Worm (Caenorhabditis elegans) whole organism, L2 larva: Measurements from ENCODE around the gene Y64G10A.10.

Experiments
- C34F6.9 ChIP-seq: fragments of 150-350 bp; optimal IDR thresholded peaks from 2 replicates; lab custom pipeline; 2014; ENCODE audit warnings: missing biosample characterization, missing genetic modification characterization
- F13H6.1 ChIP-seq: sonication (generic microtip); optimal IDR thresholded peaks from 2 replicates; lab custom pipeline; 2016; ENCODE audit warnings: missing genetic modification characterization, missing compliant biosample characterization
- R02D3.7 ChIP-seq: fragments of 150-350 bp; optimal IDR thresholded peaks from 2 replicates; lab custom pipeline; 2014; ENCODE audit warnings: missing biosample characterization, missing genetic modification characterization
- ZK546.5 ChIP-seq: sonication (generic microtip); optimal IDR thresholded peaks from 2 replicates; lab custom pipeline; 2017; ENCODE audit warnings: missing biosample characterization, missing genetic modification characterization
- ama-1 ChIP-seq: fragments of 150-350 bp; optimal IDR thresholded peaks from 2 replicates; lab custom pipeline; 2018; ENCODE audit warnings: inconsistent platforms
- blmp-1 ChIP-seq: sonication (generic microtip); optimal IDR thresholded peaks from 2 replicates; lab custom pipeline; 2017; ENCODE audit warnings: missing genetic modification characterization, mild to moderate bottlenecking, missing compliant biosample characterization, antibody characterized with exemption, moderate library complexity; ENCODE audit not compliant: insufficient read depth
- ceh-16 ChIP-seq: fragments of 150-350 bp; optimal IDR thresholded peaks from 2 replicates; lab custom pipeline; 2014; ENCODE audit warnings: missing biosample characterization, missing genetic modification characterization
- ceh-82 ChIP-seq: fragments of 150-350 bp; optimal IDR thresholded peaks from 2 replicates; lab custom pipeline; 2014; ENCODE audit warnings: missing biosample characterization, missing genetic modification characterization
- crh-2 ChIP-seq: sonication (generic microtip); optimal IDR thresholded peaks from 2 replicates; lab custom pipeline; 2017; ENCODE audit warnings: missing biosample characterization, missing genetic modification characterization
- dmd-4 ChIP-seq: sonication (generic microtip); optimal IDR thresholded peaks from 2 replicates; lab custom pipeline; 2017; ENCODE audit warnings: missing biosample characterization, missing genetic modification characterization
- egl-27 ChIP-seq: sonication (generic microtip); optimal IDR thresholded peaks from 3 replicates; lab custom pipeline; 2017; ENCODE audit warnings: missing biosample characterization, missing genetic modification reagents, missing genetic modification characterization
- elt-1 ChIP-seq: fragments of 150-350 bp; optimal IDR thresholded peaks from 2 replicates; lab custom pipeline; 2014; ENCODE audit warnings: missing biosample characterization, missing genetic modification characterization
- fos-1 ChIP-seq: fragments of 150-350 bp; optimal IDR thresholded peaks from 2 replicates; lab custom pipeline; 2014; ENCODE audit warnings: missing biosample characterization, missing genetic modification characterization
- gmeb-1 ChIP-seq: fragments of 150-350 bp; optimal IDR thresholded peaks from 2 replicates; lab custom pipeline; 2014; ENCODE audit warnings: missing biosample characterization, missing genetic modification characterization
- lin-11 ChIP-seq: fragments of 150-350 bp; sonication (generic microtip); optimal IDR thresholded peaks from 2 replicates; lab custom pipeline; 2014; ENCODE audit warnings: missing biosample characterization, missing genetic modification characterization, inconsistent platforms, mixed read lengths
- lin-13 ChIP-seq: fragments of 150-350 bp; optimal IDR thresholded peaks from 2 replicates; lab custom pipeline; 2014; ENCODE audit warnings: missing biosample characterization, missing genetic modification reagents, missing genetic modification characterization
- lsy-2 ChIP-seq, 2 experiments: fragments of 150-350 bp in 1 of 2; sonication (generic microtip) in 1 of 2; optimal IDR thresholded peaks; 2 replicates each; lab custom pipeline; 2014 to 2017; ENCODE audit warnings: missing biosample characterization in 2 of 2, missing genetic modification characterization in 2 of 2
- mab-5 ChIP-seq: fragments of 150-350 bp; optimal IDR thresholded peaks from 2 replicates; lab custom pipeline; 2014; ENCODE audit warnings: missing biosample characterization, missing genetic modification characterization
- mbf-1 ChIP-seq: sonication (generic microtip); optimal IDR thresholded peaks from 2 replicates; lab custom pipeline; 2017; ENCODE audit warnings: missing biosample characterization, missing genetic modification characterization
- mdl-1 ChIP-seq, 2 experiments: fragments of 150-350 bp in 1 of 2; sonication (generic microtip) in 1 of 2; optimal IDR thresholded peaks; 2 replicates each; lab custom pipeline; 2017; ENCODE audit warnings: missing biosample characterization in 2 of 2, missing genetic modification characterization in 2 of 2
- nhr-11 ChIP-seq: fragments of 150-350 bp; optimal IDR thresholded peaks from 2 replicates; lab custom pipeline; 2014; ENCODE audit warnings: missing biosample characterization, missing genetic modification characterization
- nhr-12 ChIP-seq: fragments of 150-350 bp; optimal IDR thresholded peaks from 2 replicates; lab custom pipeline; 2014; ENCODE audit warnings: missing biosample characterization, missing genetic modification characterization
- nhr-129 ChIP-seq: fragments of 150-350 bp; optimal IDR thresholded peaks from 2 replicates; lab custom pipeline; 2014; ENCODE audit warnings: missing biosample characterization, missing genetic modification characterization
- nhr-21 ChIP-seq: fragments of 150-350 bp; optimal IDR thresholded peaks from 2 replicates; lab custom pipeline; 2014; ENCODE audit warnings: missing biosample characterization, missing genetic modification characterization
- nhr-23 ChIP-seq: fragments of 150-350 bp; optimal IDR thresholded peaks from 2 replicates; lab custom pipeline; 2014; ENCODE audit warnings: missing biosample characterization, missing genetic modification reagents, missing genetic modification characterization
- nhr-237 ChIP-seq: fragments of 150-350 bp; optimal IDR thresholded peaks from 2 replicates; lab custom pipeline; 2014; ENCODE audit warnings: missing biosample characterization, missing genetic modification characterization
- nhr-25 ChIP-seq: fragments of 150-350 bp; sonication (generic microtip); optimal IDR thresholded peaks from 3 replicates; lab custom pipeline; 2014; ENCODE audit warnings: missing biosample characterization, missing genetic modification characterization
- nhr-6 ChIP-seq: fragments of 150-350 bp; optimal IDR thresholded peaks from 2 replicates; lab custom pipeline; 2014; ENCODE audit warnings: missing biosample characterization, missing genetic modification characterization
- nhr-77 ChIP-seq: fragments of 150-350 bp; optimal IDR thresholded peaks from 2 replicates; lab custom pipeline; 2014; ENCODE audit warnings: missing biosample characterization, missing genetic modification characterization
- peb-1 ChIP-seq: fragments of 150-350 bp; optimal IDR thresholded peaks from 2 replicates; lab custom pipeline; 2014; ENCODE audit warnings: missing biosample characterization, missing genetic modification characterization
- sem-4 ChIP-seq: fragments of 150-350 bp; optimal IDR thresholded peaks from 2 replicates; lab custom pipeline; 2014; ENCODE audit warnings: missing biosample characterization, missing genetic modification reagents, missing genetic modification characterization
- skn-1 ChIP-seq: sonication (generic microtip); optimal IDR thresholded peaks from 2 replicates; lab custom pipeline; 2017; ENCODE audit warnings: missing biosample characterization, missing genetic modification characterization
- sma-3 ChIP-seq: sonication (generic microtip); optimal IDR thresholded peaks from 2 replicates; lab custom pipeline; 2016; ENCODE audit warnings: missing genetic modification reagents, missing genetic modification characterization, missing compliant biosample characterization
- sma-9 ChIP-seq, 2 experiments: fragments of 150-350 bp in 1 of 2; sonication (generic microtip) in 1 of 2; optimal IDR thresholded peaks; 2 replicates each; lab custom pipeline; 2014 to 2016; ENCODE audit warnings: missing genetic modification characterization in 2 of 2, mild to moderate bottlenecking in 1 of 2, missing biosample characterization in 1 of 2, missing compliant biosample characterization in 1 of 2, missing genetic modification reagents in 1 of 2, moderate library complexity in 1 of 2
- snpc-4 ChIP-seq: fragments of 150-350 bp; optimal IDR thresholded peaks from 2 replicates; lab custom pipeline; 2014; ENCODE audit warnings: missing biosample characterization, missing genetic modification characterization
- unc-55 ChIP-seq: fragments of 150-350 bp; sonication (generic microtip); optimal IDR thresholded peaks from 3 replicates; lab custom pipeline; 2014; ENCODE audit warnings: missing biosample characterization, missing genetic modification reagents, missing genetic modification characterization
- unc-62 ChIP-seq: fragments of 150-350 bp; optimal IDR thresholded peaks from 2 replicates; lab custom pipeline; 2014; ENCODE audit warnings: missing biosample characterization, missing genetic modification reagents, missing genetic modification characterization
- zag-1 ChIP-seq: fragments of 150-350 bp; optimal IDR thresholded peaks from 2 replicates; lab custom pipeline; 2014; ENCODE audit warnings: missing biosample characterization, missing genetic modification characterization
- ztf-11 ChIP-seq: sonication (generic microtip); optimal IDR thresholded peaks from 2 replicates; lab custom pipeline; 2017; ENCODE audit warnings: missing biosample characterization, missing genetic modification characterization
- ztf-4 ChIP-seq: fragments of 150-350 bp; optimal IDR thresholded peaks from 2 replicates; lab custom pipeline; 2014; ENCODE audit warnings: missing biosample characterization, missing genetic modification characterization

Gene Y64G10A.10

DNA sequence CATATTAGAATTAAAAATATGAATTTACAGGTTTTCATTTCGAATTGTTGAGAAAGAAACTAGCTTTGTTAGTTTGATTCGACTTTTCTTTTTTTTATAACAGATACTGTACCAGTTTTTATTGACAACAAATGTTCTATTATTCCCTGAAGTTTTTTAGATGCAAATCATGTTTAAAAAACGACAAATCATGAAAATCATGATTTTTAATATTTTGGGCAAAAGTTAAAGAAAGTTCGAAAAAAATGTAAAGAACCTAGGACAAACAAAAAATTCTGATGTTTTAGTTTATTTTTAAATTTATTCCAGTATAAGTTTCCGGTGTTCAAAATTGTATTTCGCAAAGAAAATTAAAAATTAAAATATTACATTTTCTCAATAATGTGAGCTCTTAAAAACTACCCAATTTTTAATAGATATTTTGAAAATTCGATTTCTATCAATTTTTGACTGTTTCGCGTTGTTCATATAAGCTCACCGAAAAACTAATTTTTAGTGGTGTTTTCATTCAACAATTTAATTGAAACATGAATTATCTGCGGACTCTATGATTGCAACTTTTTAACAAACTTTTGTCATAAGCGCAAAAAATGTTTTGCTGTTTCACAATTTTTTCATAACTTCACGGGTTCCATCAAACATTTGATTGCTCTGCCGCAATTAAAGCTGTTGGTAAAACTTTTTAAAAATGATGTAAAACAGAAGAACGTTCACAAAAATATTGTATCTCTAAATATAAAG is at the start of gene Y64G10A.10:
Y64G10A.10 (minus strand) TSS at position 51 of the 741 bp plus-strand sequence.
- TF ChIP-seq sem-4 (tag; lab: Kevin White, UChicago) (no peak), gmeb-1 (tag; lab: Kevin White, UChicago) (no peak)

DNA sequence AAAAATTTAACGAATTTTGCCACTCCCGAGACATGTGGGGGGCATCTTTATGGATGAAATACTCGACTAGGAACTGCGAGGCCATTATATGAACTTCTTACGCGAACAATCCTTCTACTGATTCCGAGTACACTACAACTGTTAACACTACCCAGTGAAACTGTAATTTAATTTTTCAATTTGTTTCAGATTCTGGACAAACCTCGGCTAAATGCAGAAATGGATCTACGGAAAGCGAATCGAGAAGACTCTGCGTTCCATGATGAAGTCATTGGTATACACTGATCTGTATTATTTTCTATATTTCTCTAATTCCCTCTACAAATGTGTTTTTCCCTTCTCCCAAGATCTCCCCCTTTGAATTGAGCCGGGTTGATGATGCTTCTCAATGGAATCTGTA is 43.7 kb upstream of the Y64G10A.10 start:
- TF ChIP-seq F13H6.1 (tag; lab: Kevin White, UChicago) (no peak), skn-1 (tag; lab: Kevin White, UChicago) (no peak), sma-3 (GFP tag; lab: Kevin White, UChicago) (no peak), ceh-16 (tag; lab: Kevin White, UChicago) (no peak)

DNA sequence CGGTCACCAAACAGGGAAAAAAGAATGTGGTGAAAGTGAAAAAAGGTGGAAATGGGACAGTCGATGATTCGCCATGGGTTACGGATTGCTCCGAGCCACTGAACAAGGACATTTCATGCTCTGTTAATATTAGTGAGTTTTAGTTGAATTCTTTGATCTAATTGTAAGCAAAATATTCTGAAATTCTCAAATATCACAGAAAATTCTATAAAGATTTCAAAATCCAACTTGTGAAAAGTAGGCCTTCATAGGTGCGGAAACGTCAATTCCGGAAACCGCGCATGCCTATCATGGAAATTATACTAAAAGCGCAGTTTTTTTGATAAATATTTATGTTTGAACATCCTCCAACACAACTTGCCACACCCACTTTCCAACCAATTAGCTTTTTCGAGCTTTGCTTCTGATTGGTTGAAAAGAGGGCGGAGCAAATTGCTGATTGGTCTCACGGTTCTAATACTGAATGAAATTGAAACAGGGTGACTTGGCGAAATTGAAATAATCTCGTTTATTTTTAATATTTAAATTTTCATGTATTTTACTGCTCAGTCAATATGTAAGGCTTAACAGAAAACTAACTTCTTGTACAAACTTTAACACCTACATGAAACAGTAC is 35.6 kb upstream of the Y64G10A.10 start:
- TF ChIP-seq nhr-21 (tag; lab: Kevin White, UChicago) (no peak), nhr-12 (no peak)

DNA sequence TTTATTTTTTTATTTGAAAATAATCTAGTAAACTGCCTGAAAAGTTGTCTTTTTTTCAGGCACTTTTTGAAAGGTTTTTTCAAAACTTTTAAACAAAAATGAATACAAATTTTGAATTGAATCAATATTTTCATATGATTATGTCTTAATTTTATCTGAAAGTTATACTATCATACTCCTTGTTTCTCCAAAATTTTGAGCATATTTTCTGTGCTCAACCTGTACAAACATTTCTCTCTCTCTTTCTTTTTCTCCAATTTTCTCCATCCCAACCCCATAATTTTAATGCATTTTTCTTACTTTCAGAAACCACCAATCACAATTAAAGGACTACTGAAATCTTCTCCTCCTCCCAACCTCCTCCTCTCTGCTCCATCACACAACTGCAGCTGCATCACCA is 34.9 kb upstream of the Y64G10A.10 start, which contains the start of gene ilcr-1:
ilcr-1 (plus strand) TSS at position 301 of the 400 bp plus-strand sequence.
- TF ChIP-seq nhr-25 (tag; lab: Kevin White, UChicago), result no peak
- no peak for TF ChIP-seq mdl-1 (tag; optimal IDR thresholded peaks at IDR 0.05; lab: Kevin White, UChicago)
- no peak for TF ChIP-seq ceh-16 (tag; lab: Kevin White, UChicago)
- TF ChIP-seq ztf-11 (tag; lab: Kevin White, UChicago), result no peak
- TF ChIP-seq nhr-11, result no peak
- TF ChIP-seq sma-9 (GFP tag; optimal IDR thresholded peaks at IDR 0.05; lab: Kevin White, UChicago), result no peak
- no peak for TF ChIP-seq sma-9 (tag; optimal IDR thresholded peaks at IDR 0.05; lab: Kevin White, UChicago)
- no peak for TF ChIP-seq snpc-4
- TF ChIP-seq, all 48 proteins: peak for 0

DNA sequence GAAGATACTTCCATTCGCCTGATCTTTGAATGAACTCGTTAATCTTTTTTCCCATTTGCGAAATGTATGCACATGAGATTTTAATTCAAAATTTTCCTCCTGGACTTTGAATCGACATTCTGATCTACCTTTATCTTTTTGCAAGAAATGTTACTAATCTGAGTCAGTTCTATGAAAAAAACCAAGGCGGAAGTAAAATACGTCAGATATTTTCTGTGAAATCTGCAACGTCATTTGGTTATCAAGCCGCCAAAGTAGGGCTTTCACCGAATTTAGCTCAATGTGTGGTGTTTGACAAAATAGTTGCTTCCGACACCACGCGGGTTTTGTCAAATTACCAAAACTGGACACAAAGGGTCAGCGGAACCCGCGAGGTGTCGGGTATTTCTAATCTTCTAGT is 33.6 kb upstream of the Y64G10A.10 start:
- TF ChIP-seq dmd-4 (tag; lab: Kevin White, UChicago) (no peak), nhr-21 (tag; lab: Kevin White, UChicago) (peak; percentile 14)

DNA sequence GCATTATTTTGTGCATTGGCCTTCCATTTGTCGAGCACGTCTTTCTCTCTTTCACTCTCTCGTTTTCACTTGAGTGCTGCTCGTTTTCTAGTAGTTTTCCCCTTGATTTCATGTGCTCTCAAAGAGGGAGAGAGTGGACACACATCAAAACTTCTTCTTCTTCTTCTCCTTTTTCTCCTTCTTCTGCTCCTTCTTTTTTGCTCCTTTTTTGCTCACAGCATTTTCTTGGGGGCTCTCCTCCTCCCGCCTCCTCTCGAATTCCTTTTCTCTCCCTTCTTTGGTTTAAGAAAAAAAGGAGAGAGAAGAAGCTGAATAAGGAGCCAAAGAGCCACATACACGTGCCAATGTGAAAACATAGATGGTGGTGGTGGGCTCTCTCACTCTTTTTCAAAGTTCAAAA is 31.3 kb upstream of the Y64G10A.10 start:
- TF ChIP-seq R02D3.7 (no peak), egl-27 (tag; lab: Kevin White, UChicago) (no peak), ztf-11 (tag; lab: Kevin White, UChicago) (no peak), nhr-129 (tag; lab: Kevin White, UChicago) (peak; percentile 87), F13H6.1 (tag; lab: Kevin White, UChicago) (peak; percentile 47), ZK546.5 (no peak), gmeb-1 (tag; lab: Kevin White, UChicago) (no peak), unc-62 (GFP tag; lab: Kevin White, UChicago) (no peak), nhr-6 (tag; lab: Kevin White, UChicago) (peak; percentile 45), unc-55 (GFP tag; lab: Kevin White, UChicago) (peak; percentile 62), peb-1 (tag; lab: Kevin White, UChicago) (no peak), nhr-237 (tag; lab: Kevin White, UChicago) (no peak), zag-1 (no peak), sma-9 (GFP tag; optimal IDR thresholded peaks at IDR 0.05; lab: Kevin White, UChicago) (no peak), sma-9 (tag; optimal IDR thresholded peaks at IDR 0.05; lab: Kevin White, UChicago) (no peak), lin-11 (tag; lab: Kevin White, UChicago) (no peak), C34F6.9 (peak; percentile 61), mdl-1 (tag; optimal IDR thresholded peaks at IDR 0.05; lab: Kevin White, UChicago) (peak; percentile 80 to 83), nhr-77 (no peak), fos-1 (tag; lab: Kevin White, UChicago) (no peak), ceh-82 (tag; lab: Kevin White, UChicago) (no peak), ztf-4 (tag; lab: Kevin White, UChicago) (no peak), mab-5 (tag; lab: Kevin White, UChicago) (no peak), skn-1 (tag; lab: Kevin White, UChicago) (no peak), elt-1 (no peak), ama-1 (lab: Kevin White, UChicago) (no peak), nhr-23 (tag; lab: Kevin White, UChicago) (no peak), sma-3 (GFP tag; lab: Kevin White, UChicago) (no peak), sem-4 (tag; lab: Kevin White, UChicago) (no peak), nhr-25 (tag; lab: Kevin White, UChicago) (no peak), blmp-1 (tag; lab: Kevin White, UChicago) (no peak), mbf-1 (tag; lab: Kevin White, UChicago) (no peak), lin-13 (GFP tag; lab: Kevin White, UChicago) (peak; percentile 15), crh-2 (tag; lab: Kevin White, UChicago) (no peak), lsy-2 (tag; optimal IDR thresholded peaks at IDR 0.05; lab: Kevin White, UChicago) (peak in 1 of 2 experiments; percentile 33)
